Fruit fly (Drosophila melanogaster) whole organism, embryonic: ENCODE measurements around the gene Mrp5.

ENCODE experiments used
- Aef1 ChIP-seq: fragments of 200-800 bp; sonication (Bioruptor generic); IDR thresholded peaks from 3 replicates; pipeline ENCODE4 v1.3.6; 2022; ENCODE audit warnings: missing biosample characterization, missing genetic modification characterization
- CG10267 ChIP-seq: fragments of 200-800 bp; sonication (Bioruptor generic); optimal IDR thresholded peaks from 2 replicates; lab custom pipeline; 2018; ENCODE audit warnings: missing biosample characterization, mild to moderate bottlenecking, missing genetic modification characterization, moderate library complexity
- CG13424 ChIP-seq: fragments of 200-800 bp; sonication (Bioruptor generic); optimal IDR thresholded peaks from 2 replicates; lab custom pipeline; 2019; ENCODE audit warnings: missing biosample characterization, mild to moderate bottlenecking, missing genetic modification characterization, moderate library complexity
- CG16813 ChIP-seq: fragments of 200-800 bp; sonication (Bioruptor generic); IDR thresholded peaks from 3 replicates; pipeline ENCODE4 v1.3.6; 2022; ENCODE audit warnings: missing biosample characterization, missing genetic modification characterization; ENCODE audit not compliant: partially characterized antibody
- CG16863 ChIP-seq: fragments of 200-800 bp; sonication (Bioruptor generic); optimal IDR thresholded peaks from 3 replicates; lab custom pipeline; 2016; ENCODE audit warnings: missing biosample characterization, missing genetic modification characterization
- CG2199 ChIP-seq: fragments of 200-800 bp; sonication (Bioruptor generic); IDR thresholded peaks from 3 replicates; pipeline ENCODE4 v1.3.6; 2022; ENCODE audit warnings: missing biosample characterization, missing genetic modification characterization
- CG31224 ChIP-seq: fragments of 200-800 bp; sonication (Bioruptor generic); IDR thresholded peaks from 2 replicates; pipeline ENCODE4 v1.3.6; 2022; ENCODE audit warnings: missing biosample characterization, missing genetic modification characterization
- CG34224 ChIP-seq: fragments of 200-800 bp; sonication (Bioruptor generic); IDR thresholded peaks from 3 replicates; pipeline ENCODE4 v1.3.6; 2022; ENCODE audit warnings: missing biosample characterization, missing genetic modification characterization; ENCODE audit not compliant: partially characterized antibody
- CG34376 ChIP-seq: fragments of 200-800 bp; sonication (Bioruptor generic); optimal IDR thresholded peaks from 2 replicates; lab custom pipeline; 2018; ENCODE audit warnings: missing biosample characterization, mild to moderate bottlenecking, missing genetic modification characterization
- CG6175 ChIP-seq: fragments of 200-800 bp; sonication (Bioruptor generic); IDR thresholded peaks from 3 replicates; pipeline ENCODE4 v1.3.6; 2022; ENCODE audit warnings: missing biosample characterization, missing genetic modification characterization
- CG8281 ChIP-seq: fragments of 200-800 bp; sonication (Bioruptor generic); optimal IDR thresholded peaks from 2 replicates; lab custom pipeline; 2018; ENCODE audit warnings: missing biosample characterization, mild to moderate bottlenecking, missing genetic modification characterization, moderate library complexity
- Camta ChIP-seq: fragments of 200-800 bp; sonication (Bioruptor generic); optimal IDR thresholded peaks from 2 replicates; lab custom pipeline; 2016; ENCODE audit warnings: missing biosample characterization, missing genetic modification characterization
- CkIIα-i1 ChIP-seq: fragments of 200-800 bp; sonication (Bioruptor generic); IDR thresholded peaks from 2 replicates; pipeline ENCODE4 v1.3.6; 2022; ENCODE audit warnings: missing biosample characterization, missing genetic modification characterization
- Doc2 ChIP-seq: fragments of 200-800 bp; sonication (Bioruptor generic); IDR thresholded peaks from 2 replicates; pipeline ENCODE4 v1.3.6; 2022; ENCODE audit warnings: missing biosample characterization, missing genetic modification characterization
- Drgx ChIP-seq: fragments of 200-800 bp; sonication (Bioruptor generic); IDR thresholded peaks from 2 replicates; pipeline ENCODE4 v1.3.6; 2022; ENCODE audit warnings: missing biosample characterization, missing genetic modification characterization
- Elba2 ChIP-seq: fragments of 200-800 bp; sonication (Bioruptor generic); optimal IDR thresholded peaks from 3 replicates; lab custom pipeline; 2016; ENCODE audit warnings: missing biosample characterization, missing genetic modification characterization
- Ets65A ChIP-seq: fragments of 200-800 bp; sonication (Bioruptor generic); peaks from one replicate; lab custom pipeline; 2016; ENCODE audit warnings: missing biosample characterization, missing genetic modification characterization
- GATAe ChIP-seq: fragments of 200-800 bp; sonication (Bioruptor generic); conservative IDR thresholded peaks from 2 replicates; pipeline ENCODE4 v1.3.6; 2022; ENCODE audit warnings: missing biosample characterization, missing genetic modification characterization
- Hey ChIP-seq: fragments of 200-800 bp; sonication (Bioruptor generic); optimal IDR thresholded peaks from 3 replicates; lab custom pipeline; 2018; ENCODE audit warnings: missing biosample characterization, mild to moderate bottlenecking, missing genetic modification characterization
- HmgZ ChIP-seq: fragments of 200-800 bp; sonication (Bioruptor generic); optimal IDR thresholded peaks from 2 replicates; lab custom pipeline; 2018; ENCODE audit warnings: missing biosample characterization, mild to moderate bottlenecking, missing genetic modification characterization
- Hmr ChIP-seq: fragments of 200-800 bp; sonication (Bioruptor generic); optimal IDR thresholded peaks from 3 replicates; lab custom pipeline; 2017; ENCODE audit warnings: mild to moderate bottlenecking, missing biosample characterization, missing genetic modification reagents, missing genetic modification characterization
- Hr39 ChIP-seq: fragments of >200 bp; optimal IDR thresholded peaks from 2 replicates; lab custom pipeline; 2017
- Myb ChIP-seq: fragments of 200-800 bp; sonication (Bioruptor generic); optimal IDR thresholded peaks from 2 replicates; lab custom pipeline; 2016; ENCODE audit warnings: missing biosample characterization, missing genetic modification characterization
- Neu2 ChIP-seq: fragments of 200-800 bp; sonication (Bioruptor generic); optimal IDR thresholded peaks from 3 replicates; lab custom pipeline; 2016; ENCODE audit warnings: missing biosample characterization, missing genetic modification characterization, borderline replicate concordance
- Oli ChIP-seq: fragments of 200-800 bp; sonication (Bioruptor generic); optimal IDR thresholded peaks from 2 replicates; lab custom pipeline; 2018; ENCODE audit warnings: missing biosample characterization, mild to moderate bottlenecking, missing genetic modification characterization, moderate library complexity
- Pdp1 ChIP-seq, 2 experiments: fragments of 200-800 bp; sonication (Bioruptor generic); optimal IDR thresholded peaks; 3 replicates each; lab custom pipeline; 2016; ENCODE audit warnings: missing biosample characterization in 2 of 2, missing genetic modification characterization in 2 of 2, mild to moderate bottlenecking in 1 of 2, moderate library complexity in 1 of 2
- Poxn ChIP-seq: fragments of 200-800 bp; sonication (Bioruptor generic); IDR thresholded peaks from 2 replicates; pipeline ENCODE4 v1.3.6; 2022; ENCODE audit warnings: missing biosample characterization, missing genetic modification characterization
- Sry-β ChIP-seq: fragments of 200-800 bp; sonication (Bioruptor generic); optimal IDR thresholded peaks from 2 replicates; lab custom pipeline; 2018; ENCODE audit warnings: missing biosample characterization, mild to moderate bottlenecking, missing genetic modification characterization, moderate library complexity
- Ssrp ChIP-seq: fragments of 200-800 bp; sonication (Bioruptor generic); optimal IDR thresholded peaks from 2 replicates; lab custom pipeline; 2018; ENCODE audit warnings: missing biosample characterization, mild to moderate bottlenecking, missing genetic modification characterization, moderate library complexity
- aop ChIP-seq: fragments of 200-800 bp; sonication (Bioruptor generic); IDR thresholded peaks from 2 replicates; pipeline ENCODE4 v1.3.6; 2022; ENCODE audit warnings: missing biosample characterization, missing genetic modification characterization
- ap ChIP-seq: fragments of 200-800 bp; sonication (Bioruptor generic); IDR thresholded peaks from 2 replicates; pipeline ENCODE4 v1.3.6; 2022; ENCODE audit warnings: missing biosample characterization, missing genetic modification characterization
- br ChIP-seq: fragments of >200 bp; optimal IDR thresholded peaks from 2 replicates; lab custom pipeline; 2017
- cato ChIP-seq: fragments of 200-800 bp; sonication (Bioruptor generic); optimal IDR thresholded peaks from 2 replicates; lab custom pipeline; 2016; ENCODE audit warnings: missing biosample characterization, missing genetic modification characterization, borderline replicate concordance
- ci ChIP-seq: fragments of 200-800 bp; sonication (Bioruptor generic); IDR thresholded peaks from 3 replicates; pipeline ENCODE4 v1.3.6; 2022; ENCODE audit warnings: missing biosample characterization, missing genetic modification characterization
- exex ChIP-seq: fragments of 200-800 bp; sonication (Bioruptor generic); optimal IDR thresholded peaks from 4 replicates; lab custom pipeline; 2018; ENCODE audit warnings: missing biosample characterization, mild to moderate bottlenecking, missing genetic modification characterization, moderate library complexity
- fd3F ChIP-seq: fragments of 200-800 bp; sonication (Bioruptor generic); optimal IDR thresholded peaks from 2 replicates; lab custom pipeline; 2018; ENCODE audit warnings: missing biosample characterization, mild to moderate bottlenecking, missing genetic modification characterization, moderate library complexity
- ftz-f1 ChIP-seq: fragments of 200-800 bp; sonication (Bioruptor generic); optimal IDR thresholded peaks from 2 replicates; lab custom pipeline; 2016; ENCODE audit warnings: missing biosample characterization, missing genetic modification characterization
- gce ChIP-seq: fragments of 200-800 bp; sonication (Bioruptor generic); IDR thresholded peaks from 3 replicates; pipeline ENCODE4 v1.3.6; 2022; ENCODE audit warnings: missing biosample characterization, missing genetic modification characterization
- ham ChIP-seq: fragments of 200-800 bp; sonication (Bioruptor generic); IDR thresholded peaks from 2 replicates; pipeline ENCODE4 v1.3.6; 2022; ENCODE audit warnings: missing biosample characterization, missing genetic modification characterization
- lab ChIP-seq: fragments of 200-800 bp; sonication (Bioruptor generic); optimal IDR thresholded peaks from 3 replicates; lab custom pipeline; 2017; ENCODE audit warnings: missing biosample characterization, missing genetic modification characterization, mild to moderate bottlenecking, moderate library complexity, missing genetic modification reagents
- mirr ChIP-seq: fragments of 200-800 bp; sonication (Bioruptor generic); optimal IDR thresholded peaks from 3 replicates; lab custom pipeline; 2018; ENCODE audit warnings: missing biosample characterization, mild to moderate bottlenecking, missing genetic modification characterization
- otp ChIP-seq: fragments of 200-800 bp; sonication (Bioruptor generic); IDR thresholded peaks from 3 replicates; pipeline ENCODE4, ENCODE4 v1.3.6; 2022; ENCODE audit warnings: missing biosample characterization, missing genetic modification characterization
- pum ChIP-seq: fragments of 200-800 bp; sonication (Bioruptor generic); optimal IDR thresholded peaks from 2 replicates; lab custom pipeline; 2016; ENCODE audit warnings: missing biosample characterization, missing genetic modification characterization
- schlank ChIP-seq: fragments of 200-800 bp; sonication (Bioruptor generic); optimal IDR thresholded peaks from 2 replicates; lab custom pipeline; 2018; ENCODE audit warnings: missing biosample characterization, mild to moderate bottlenecking, missing genetic modification characterization
- sd ChIP-seq: fragments of 200-800 bp; sonication (Bioruptor generic); optimal IDR thresholded peaks from 3 replicates; lab custom pipeline; 2018; ENCODE audit warnings: missing biosample characterization, mild to moderate bottlenecking, missing genetic modification characterization, moderate library complexity
- sens ChIP-seq: fragments of 200-800 bp; sonication (Bioruptor generic); peaks from one replicate; lab custom pipeline; 2016; ENCODE audit warnings: missing biosample characterization, missing genetic modification characterization
- sqz ChIP-seq: fragments of 200-800 bp; sonication (Bioruptor generic); optimal IDR thresholded peaks from 3 replicates; lab custom pipeline; 2018; ENCODE audit warnings: missing biosample characterization, mild to moderate bottlenecking, missing genetic modification characterization
- sug ChIP-seq: fragments of 200-800 bp; optimal IDR thresholded peaks from 2 replicates; lab custom pipeline; 2019; ENCODE audit warnings: missing biosample characterization, mild to moderate bottlenecking, missing genetic modification characterization, moderate library complexity
- unc-4 ChIP-seq: fragments of 200-800 bp; sonication (Bioruptor generic); IDR thresholded peaks from 2 replicates; pipeline ENCODE4 v1.3.6; 2022; ENCODE audit warnings: missing biosample characterization, missing genetic modification characterization; ENCODE audit not compliant: partially characterized antibody
- wdn ChIP-seq: fragments of 200-800 bp; sonication (Bioruptor generic); IDR thresholded peaks from 2 replicates; pipeline ENCODE4 v1.3.6; 2022; ENCODE audit warnings: missing biosample characterization, missing genetic modification characterization

The Mrp5 gene

dm6 chr3R:19833963-19834362 is 41.5 kb downstream of the Mrp5 start:
- TF ChIP-seq gce (GFP tag; lab: Robert Waterston, UW) (no peak), mirr (GFP tag; lab: Kevin White, UChicago) (peak; percentile 17), aop (no peak), ap (GFP tag; lab: Robert Waterston, UW) (no peak), CkIIα-i1 (GFP tag; lab: Robert Waterston, UW) (no peak), CG16863 (GFP tag; lab: Kevin White, UChicago) (no peak), Camta (GFP tag; lab: Kevin White, UChicago) (no peak), CG8281 (tag; lab: Kevin White, UChicago) (no peak), CG34224 (GFP tag; lab: Robert Waterston, UW) (no peak), CG16813 (GFP tag; lab: Robert Waterston, UW) (no peak), sqz (GFP tag; lab: Kevin White, UChicago) (no peak), sug (tag; lab: Kevin White, UChicago) (peak; percentile 73), ci (GFP tag; lab: Robert Waterston, UW) (no peak), br (lab: Kevin White, UChicago) (no peak), sens (GFP tag; lab: Kevin White, UChicago) (peak; percentile 37), unc-4 (GFP tag; lab: Robert Waterston, UW) (no peak), Sry-β (GFP tag; lab: Kevin White, UChicago) (no peak), Pdp1 (GFP tag; optimal IDR thresholded peaks at IDR 0.05; lab: Kevin White, UChicago) (peak in 1 of 2 experiments; percentile 58), cato (GFP tag; lab: Kevin White, UChicago) (no peak), Ssrp (tag; lab: Kevin White, UChicago) (no peak), lab (GFP tag; lab: Kevin White, UChicago) (peak; percentile 52), Myb (GFP tag; lab: Kevin White, UChicago) (no peak), exex (tag; lab: Kevin White, UChicago) (peak; percentile 63), Oli (tag; lab: Kevin White, UChicago) (no peak), sd (tag; lab: Kevin White, UChicago) (peak; percentile 35), otp (no peak), Hmr (GFP tag; lab: Kevin White, UChicago) (no peak), CG34376 (GFP tag; lab: Kevin White, UChicago) (peak; percentile 4), CG2199 (GFP tag; lab: Robert Waterston, UW) (0 out of 3 replicates have a peak, but pooled peaks have one; percentile 26)
- TF ChIP-seq, all 482 proteins: peak for 9

DNA sequence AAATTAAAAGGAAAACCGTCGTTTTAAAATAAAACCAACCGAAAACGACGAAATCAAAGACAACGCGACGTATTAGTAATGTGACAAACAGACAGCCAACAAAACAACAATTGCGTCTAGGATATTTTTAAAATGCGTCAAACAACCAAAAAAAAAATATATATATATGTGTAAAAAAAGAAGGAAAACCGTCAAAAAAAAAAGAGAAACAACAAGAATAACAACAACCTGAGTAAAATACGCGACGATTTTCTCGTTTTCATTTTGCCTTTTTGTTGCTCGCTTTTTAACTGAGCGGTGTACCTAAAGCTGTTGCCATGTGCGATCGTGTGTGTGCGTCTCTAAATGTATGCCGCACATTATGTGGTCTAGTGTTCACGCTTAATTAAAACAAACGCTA is 41.9 kb downstream of the Mrp5 start:
- TF ChIP-seq CG6175 (GFP tag; lab: Robert Waterston, UW): no peak
- TF ChIP-seq Aef1 (GFP tag; lab: Robert Waterston, UW): no peak
- peak; percentile 73 for TF ChIP-seq Drgx (GFP tag; lab: Robert Waterston, UW)
- TF ChIP-seq CG10267 (tag; lab: Kevin White, UChicago): no peak

dm6 chr3R:19830973-19831372 is 44.5 kb downstream of the Mrp5 start:
- TF ChIP-seq ftz-f1 (GFP tag; lab: Kevin White, UChicago) (no peak), CG13424 (tag; lab: Kevin White, UChicago) (peak; percentile 70), Ets65A (GFP tag; lab: Kevin White, UChicago) (peak; percentile 88), CG31224 (peak; percentile 51; the same call in 1 of the 2 replicates), fd3F (peak; percentile 57), Hey (tag; lab: Kevin White, UChicago) (no peak), pum (GFP tag; lab: Kevin White, UChicago) (peak; percentile 31), schlank (tag; lab: Kevin White, UChicago) (peak; percentile 1), HmgZ (tag; lab: Kevin White, UChicago) (no peak), Hr39 (lab: Kevin White, UChicago) (no peak), GATAe (GFP tag; lab: Robert Waterston, UW) (0 out of 2 replicates have a peak, but pooled peaks have one; percentile 12), Ssrp (tag; lab: Kevin White, UChicago) (peak; percentile 50), Doc2 (GFP tag; lab: Robert Waterston, UW) (no peak), ham (GFP tag; lab: Robert Waterston, UW) (no peak), Elba2 (no peak), Neu2 (GFP tag; lab: Kevin White, UChicago) (no peak), Poxn (GFP tag; lab: Robert Waterston, UW) (no peak), wdn (GFP tag; lab: Robert Waterston, UW) (peak; percentile 57; the same call in 1 of the 2 replicates)
